Worm (Caenorhabditis elegans) whole organism, young adult: ENCODE data around the gene amx-1.

Experiments
- B0261.1 ChIP-seq: sonication (generic microtip); optimal IDR thresholded peaks from 2 replicates; lab custom pipeline; 2016; ENCODE audit warnings: mild to moderate bottlenecking, missing genetic modification characterization, moderate library complexity, missing compliant biosample characterization
- C17E4.6 ChIP-seq: fragments of 200-800 bp; sonication (Bioruptor generic); IDR thresholded peaks from 2 replicates; pipeline ENCODE4 v1.3.6; 2022; ENCODE audit warnings: missing genetic modification reagents, missing genetic modification characterization, missing compliant biosample characterization
- D2030.7 ChIP-seq: fragments of 200-800 bp; sonication (Bioruptor generic); IDR thresholded peaks from 2 replicates; pipeline ENCODE4 v1.3.6; 2022; ENCODE audit warnings: missing genetic modification reagents, missing genetic modification characterization, missing compliant biosample characterization
- F33H1.4 ChIP-seq: fragments of 200-800 bp; sonication (Bioruptor generic); IDR thresholded peaks from 2 replicates; pipeline ENCODE4 v1.3.6; 2022; ENCODE audit warnings: missing genetic modification reagents, missing genetic modification characterization, missing compliant biosample characterization
- F49E8.2 ChIP-seq: sonication (generic microtip); optimal IDR thresholded peaks from 3 replicates; lab custom pipeline; 2017; ENCODE audit warnings: missing genetic modification characterization, mild to moderate bottlenecking, missing compliant biosample characterization, antibody characterized with exemption, moderate library complexity; ENCODE audit not compliant: insufficient read depth
- F55B11.4 ChIP-seq: sonication (generic microtip); optimal IDR thresholded peaks from 2 replicates; lab custom pipeline; 2016; ENCODE audit warnings: missing compliant biosample characterization, missing genetic modification characterization, borderline replicate concordance; ENCODE audit not compliant: insufficient read depth
- K11D2.4 ChIP-seq: fragments of 200-800 bp; sonication (Bioruptor generic); IDR thresholded peaks from 2 replicates; pipeline ENCODE4 v1.3.6; 2022; ENCODE audit warnings: missing genetic modification reagents, missing genetic modification characterization, missing compliant biosample characterization
- T07F8.4 ChIP-seq: sonication (generic microtip); optimal IDR thresholded peaks from 2 replicates; lab custom pipeline; 2016; ENCODE audit warnings: mild to moderate bottlenecking, missing genetic modification characterization, moderate library complexity, missing compliant biosample characterization
- T26A5.8 ChIP-seq: sonication (generic microtip); optimal IDR thresholded peaks from 2 replicates; lab custom pipeline; 2016; ENCODE audit warnings: missing genetic modification characterization, missing compliant biosample characterization
- Y53G8AR.9 ChIP-seq: fragments of 200-800 bp; sonication (Bioruptor generic); conservative IDR thresholded peaks from 2 replicates; pipeline ENCODE4 v1.3.6; 2022; ENCODE audit warnings: missing genetic modification reagents, missing genetic modification characterization, missing compliant biosample characterization
- Y79H2A.3 ChIP-seq: fragments of 200-800 bp; sonication (Bioruptor generic); conservative IDR thresholded peaks from 2 replicates; pipeline ENCODE4 v1.3.6; 2022; ENCODE audit warnings: missing genetic modification reagents, missing genetic modification characterization, missing compliant biosample characterization
- ZK185.1 ChIP-seq: sonication (generic microtip); optimal IDR thresholded peaks from 2 replicates; lab custom pipeline; 2016; ENCODE audit warnings: mild to moderate bottlenecking, missing genetic modification characterization, missing compliant biosample characterization; ENCODE audit not compliant: poor library complexity, severe bottlenecking
- atf-7 ChIP-seq: sonication (generic microtip); optimal IDR thresholded peaks from 2 replicates; lab custom pipeline; 2017; ENCODE audit warnings: mild to moderate bottlenecking, missing genetic modification characterization, missing compliant biosample characterization
- bed-1 ChIP-seq: fragments of 200-800 bp; sonication (Bioruptor generic); IDR thresholded peaks from 2 replicates; pipeline ENCODE4 v1.3.6; 2022; ENCODE audit warnings: missing genetic modification reagents, missing genetic modification characterization, missing compliant biosample characterization
- ceh-40 ChIP-seq: fragments of 200-800 bp; sonication (Bioruptor generic); IDR thresholded peaks from 2 replicates; pipeline ENCODE4 v1.3.6; 2022; ENCODE audit warnings: missing genetic modification characterization, missing compliant biosample characterization
- ceh-79 ChIP-seq: sonication (generic microtip); optimal IDR thresholded peaks from 2 replicates; lab custom pipeline; 2017; ENCODE audit warnings: mild to moderate bottlenecking, missing genetic modification characterization, missing compliant biosample characterization
- ceh-91 ChIP-seq: fragments of 200-800 bp; sonication (Bioruptor generic); IDR thresholded peaks from 2 replicates; pipeline ENCODE4 v1.3.6; 2022; ENCODE audit warnings: missing genetic modification reagents, missing genetic modification characterization, missing compliant biosample characterization
- dox-1 ChIP-seq: fragments of 200-800 bp; sonication (Bioruptor generic); IDR thresholded peaks from 2 replicates; pipeline ENCODE4 v1.3.6; 2022; ENCODE audit warnings: missing genetic modification reagents, missing genetic modification characterization, missing compliant biosample characterization
- dpff-1 ChIP-seq: sonication (generic microtip); optimal IDR thresholded peaks from 2 replicates; lab custom pipeline; 2017; ENCODE audit warnings: mild to moderate bottlenecking, missing genetic modification characterization, missing compliant biosample characterization
- egl-18 ChIP-seq: fragments of 200-800 bp; sonication (Bioruptor generic); IDR thresholded peaks from 2 replicates; pipeline ENCODE4 v1.3.6; 2022; ENCODE audit warnings: missing genetic modification reagents, missing genetic modification characterization, missing compliant biosample characterization
- him-1 ChIP-seq: sonication (generic microtip); optimal IDR thresholded peaks from 2 replicates; lab custom pipeline; 2016; ENCODE audit warnings: missing genotype, missing genetic modification reagents, missing genetic modification characterization, missing compliant biosample characterization
- hlh-12 ChIP-seq: sonication (generic microtip); optimal IDR thresholded peaks from 2 replicates; lab custom pipeline; 2016; ENCODE audit warnings: missing genetic modification characterization, missing compliant biosample characterization
- hlh-26 ChIP-seq: fragments of 200-800 bp; sonication (Bioruptor generic); conservative IDR thresholded peaks from 2 replicates; pipeline ENCODE4 v1.3.6; 2022; ENCODE audit warnings: missing genetic modification reagents, missing genetic modification characterization, missing compliant biosample characterization
- hrde-1 ChIP-seq: sonication (generic microtip); optimal IDR thresholded peaks from 2 replicates; lab custom pipeline; 2016; ENCODE audit warnings: missing genetic modification characterization, mild to moderate bottlenecking, missing compliant biosample characterization, moderate library complexity, missing genotype, missing genetic modification reagents, borderline replicate concordance
- hsf-1 ChIP-seq: fragments of 200-800 bp; sonication (Bioruptor generic); IDR thresholded peaks from 2 replicates; pipeline ENCODE4 v1.3.6; 2022; ENCODE audit warnings: missing genetic modification reagents, missing genetic modification characterization, missing compliant biosample characterization
- lag-1 ChIP-seq: fragments of 200-800 bp; sonication (Bioruptor generic); IDR thresholded peaks from 2 replicates; pipeline ENCODE4 v1.3.6; 2022; ENCODE audit warnings: missing genetic modification reagents, missing genetic modification characterization, missing compliant biosample characterization
- lin-26 ChIP-seq: fragments of 200-800 bp; sonication (Bioruptor generic); IDR thresholded peaks from 2 replicates; pipeline ENCODE4 v1.3.6; 2022; ENCODE audit warnings: missing genetic modification reagents, missing genetic modification characterization, missing compliant biosample characterization
- lsy-27 ChIP-seq: sonication (generic microtip); optimal IDR thresholded peaks from 2 replicates; lab custom pipeline; 2017; ENCODE audit warnings: missing genetic modification characterization, mild to moderate bottlenecking, missing compliant biosample characterization, antibody characterized with exemption, missing genotype, borderline replicate concordance; ENCODE audit not compliant: insufficient read depth
- madf-8 ChIP-seq: fragments of 200-800 bp; sonication (Bioruptor generic); conservative IDR thresholded peaks from 2 replicates; pipeline ENCODE4 v1.3.6; 2022; ENCODE audit warnings: missing genetic modification reagents, missing genetic modification characterization, missing compliant biosample characterization
- mcd-1 ChIP-seq: fragments of 200-800 bp; sonication (Bioruptor generic); IDR thresholded peaks from 2 replicates; pipeline ENCODE4 v1.3.6; 2022; ENCODE audit warnings: missing genetic modification reagents, missing genetic modification characterization, missing compliant biosample characterization
- mes-4 ChIP-seq: sonication (generic microtip); optimal IDR thresholded peaks from 2 replicates; lab custom pipeline; 2016; ENCODE audit warnings: missing genotype, missing genetic modification characterization, missing compliant biosample characterization
- mxl-1 ChIP-seq: sonication (generic microtip); optimal IDR thresholded peaks from 2 replicates; lab custom pipeline; 2016; ENCODE audit warnings: missing genetic modification characterization, missing compliant biosample characterization
- nfyb-1 ChIP-seq: fragments of 200-800 bp; sonication (Bioruptor generic); IDR thresholded peaks from 2 replicates; pipeline ENCODE4 v1.3.6; 2022; ENCODE audit warnings: missing genetic modification reagents, missing genetic modification characterization, missing compliant biosample characterization
- nhr-120 ChIP-seq: fragments of 200-800 bp; sonication (Bioruptor generic); IDR thresholded peaks from 2 replicates; pipeline ENCODE4 v1.3.6; 2022; ENCODE audit warnings: missing genetic modification characterization, missing compliant biosample characterization
- nhr-179 ChIP-seq: sonication (generic microtip); optimal IDR thresholded peaks from 2 replicates; lab custom pipeline; 2016; ENCODE audit warnings: mild to moderate bottlenecking, missing genetic modification characterization, missing compliant biosample characterization
- nhr-27 ChIP-seq: fragments of 200-800 bp; sonication (Bioruptor generic); optimal IDR thresholded peaks from 2 replicates; lab custom pipeline; 2018; ENCODE audit warnings: mild to moderate bottlenecking, missing genetic modification characterization, moderate library complexity, missing compliant biosample characterization
- nhr-90 ChIP-seq: sonication (generic microtip); optimal IDR thresholded peaks from 2 replicates; lab custom pipeline; 2016; ENCODE audit warnings: missing genotype, mild to moderate bottlenecking, missing genetic modification characterization, missing compliant biosample characterization
- pha-4 ChIP-seq: fragments of 150-350 bp; sonication (generic microtip); optimal IDR thresholded peaks from 2 replicates; lab custom pipeline; 2014; ENCODE audit warnings: missing biosample characterization, missing genetic modification reagents, missing genetic modification characterization
- sdz-38 ChIP-seq: sonication (generic microtip); optimal IDR thresholded peaks from 2 replicates; lab custom pipeline; 2016; ENCODE audit warnings: missing genotype, missing genetic modification characterization, missing compliant biosample characterization
- zfh-2 ChIP-seq: fragments of 200-800 bp; sonication (Bioruptor generic); conservative IDR thresholded peaks from 2 replicates; pipeline ENCODE4 v1.3.6; 2022; ENCODE audit warnings: missing genetic modification reagents, missing genetic modification characterization, missing compliant biosample characterization
- ztf-18 ChIP-seq: sonication (generic microtip); optimal IDR thresholded peaks from 2 replicates; lab custom pipeline; 2016; ENCODE audit warnings: missing genotype, mild to moderate bottlenecking, missing genetic modification characterization, missing compliant biosample characterization
- ztf-25 ChIP-seq: fragments of 200-800 bp; sonication (Bioruptor generic); IDR thresholded peaks from 2 replicates; pipeline ENCODE4 v1.3.6; 2022; ENCODE audit warnings: missing genetic modification reagents, missing genetic modification characterization, missing compliant biosample characterization
- ztf-26 ChIP-seq: sonication (generic microtip); optimal IDR thresholded peaks from 2 replicates; lab custom pipeline; 2017; ENCODE audit warnings: missing genetic modification characterization, missing compliant biosample characterization
- ztf-3 ChIP-seq: fragments of 200-800 bp; sonication (Bioruptor generic); optimal IDR thresholded peaks from 2 replicates; lab custom pipeline; 2018; ENCODE audit warnings: mild to moderate bottlenecking, missing genetic modification characterization, missing compliant biosample characterization

Gene amx-1

ce11 chrIII:3867937-3868929 lies 46.0 kb downstream of the amx-1 start (continued):
- TF ChIP-seq Y79H2A.3 (0 out of 2 replicates have a peak, but pooled peaks have one; percentile 51), madf-8 (no peak), mes-4 (tag; lab: Kevin White, UChicago) (no peak), ztf-18 (tag; lab: Kevin White, UChicago) (peak; percentile 37), F49E8.2 (tag; lab: Kevin White, UChicago) (no peak), hlh-12 (tag; lab: Kevin White, UChicago) (no peak), ceh-40 (GFP tag; lab: Robert Waterston, UW) (peak; percentile 26; the same call in 1 of the 2 replicates), nfyb-1 (GFP tag; lab: Robert Waterston, UW) (no peak), hlh-26 (no peak), nhr-179 (tag; lab: Kevin White, UChicago) (no peak), nhr-90 (tag; lab: Kevin White, UChicago) (no peak), sdz-38 (tag; lab: Kevin White, UChicago) (no peak), bed-1 (GFP tag; lab: Robert Waterston, UW) (no peak), T07F8.4 (tag; lab: Kevin White, UChicago) (no peak), egl-18 (GFP tag; lab: Robert Waterston, UW) (no peak), lag-1 (GFP tag; lab: Robert Waterston, UW) (no peak), lin-26 (GFP tag; lab: Robert Waterston, UW) (no peak; the same call in 1 of the 2 replicates), dox-1 (GFP tag; lab: Robert Waterston, UW) (peak; percentile 29; the same call in 1 of the 2 replicates)

ce11 chrIII:3869292-3869781 lies 47.1 kb downstream of the amx-1 start:
- TF ChIP-seq ZK185.1 (tag; lab: Kevin White, UChicago) (peak; percentile 51), ztf-25 (no peak), ztf-26 (tag; lab: Kevin White, UChicago) (peak; percentile 62), nhr-120 (GFP tag; lab: Robert Waterston, UW) (no peak), zfh-2 (GFP tag; lab: Robert Waterston, UW) (peak; percentile 67), mcd-1 (GFP tag; lab: Robert Waterston, UW) (peak; percentile 60; the same call in 1 of the 2 replicates), K11D2.4 (no peak), hrde-1 (peak; percentile 97), hsf-1 (GFP tag; lab: Robert Waterston, UW) (peak; percentile 87), mxl-1 (tag; lab: Kevin White, UChicago) (peak; percentile 72), ceh-91 (GFP tag; lab: Robert Waterston, UW) (peak; percentile 18; the same call in 1 of the 2 replicates), ceh-40 (GFP tag; lab: Robert Waterston, UW) (peak; percentile 80; the same call in 1 of the 2 replicates), dpff-1 (tag; lab: Kevin White, UChicago) (peak; percentile 12), nhr-27 (tag; lab: Kevin White, UChicago) (peak; percentile 91), mes-4 (tag; lab: Kevin White, UChicago) (peak; percentile 62), Y53G8AR.9 (GFP tag; lab: Robert Waterston, UW) (peak; percentile 92), ceh-79 (tag; lab: Kevin White, UChicago) (peak; percentile 79), atf-7 (tag; lab: Kevin White, UChicago) (peak; percentile 82), D2030.7 (peak; percentile 59; the same call in 1 of the 2 replicates), F55B11.4 (tag; lab: Kevin White, UChicago) (no peak), ztf-3 (GFP tag; lab: Kevin White, UChicago) (no peak), T26A5.8 (peak; percentile 82), pha-4 (tag; lab: Kevin White, UChicago) (no peak), B0261.1 (tag; lab: Kevin White, UChicago) (peak; percentile 18), lsy-27 (tag; lab: Kevin White, UChicago) (no peak), sdz-38 (tag; lab: Kevin White, UChicago) (no peak), him-1 (tag; lab: Kevin White, UChicago) (peak; percentile 80), F33H1.4 (GFP tag; lab: Robert Waterston, UW) (0 out of 2 replicates have a peak, but pooled peaks have one; percentile 21), C17E4.6 (GFP tag; lab: Robert Waterston, UW) (peak; percentile 63; the same call in 1 of the 2 replicates)
